Worm (Caenorhabditis elegans) whole organism, dauer: ENCODE results near the gene H12I13.1.

Experiments used
- unc-62 ChIP-seq: sonication (generic microtip); optimal IDR thresholded peaks from 2 replicates; lab custom pipeline; 2017; ENCODE audit warnings: missing biosample characterization, missing genetic modification reagents, missing genetic modification characterization

Gene H12I13.1

ce11 chrII:6067066-6067465, at the start of gene H12I13.1:
Gene H12I13.1 (minus strand): TSS chrII:6067166.
- no peak for TF ChIP-seq unc-62

DNA sequence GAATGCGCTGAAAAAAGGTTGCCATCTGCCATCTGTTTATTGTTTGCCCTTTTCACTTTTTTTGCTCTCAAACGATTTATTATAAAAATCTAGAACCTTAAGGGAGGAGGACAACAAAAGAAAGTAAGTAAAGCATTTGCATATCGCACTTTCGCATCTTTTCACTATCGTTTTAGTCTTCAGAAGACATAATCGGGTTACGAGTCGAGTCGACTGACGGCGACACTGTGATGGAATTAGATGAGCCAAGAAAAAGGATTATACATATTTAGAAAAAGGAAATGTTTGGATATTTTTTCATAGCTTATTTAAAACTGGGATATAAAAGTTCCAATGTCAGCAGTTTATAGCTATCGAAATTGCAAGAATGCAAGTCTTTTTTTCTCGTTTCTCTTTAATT, 49.7 kb upstream of the H12I13.1 start:
- TF ChIP-seq unc-62: no peak

- no peak for TF ChIP-seq unc-62
Observed at ce11 chrII:6115283-6115682, 48.3 kb upstream of the H12I13.1 start.

ce11 chrII:6113842-6114441, 47.0 kb upstream of the H12I13.1 start:
- TF ChIP-seq unc-62: no peak

DNA sequence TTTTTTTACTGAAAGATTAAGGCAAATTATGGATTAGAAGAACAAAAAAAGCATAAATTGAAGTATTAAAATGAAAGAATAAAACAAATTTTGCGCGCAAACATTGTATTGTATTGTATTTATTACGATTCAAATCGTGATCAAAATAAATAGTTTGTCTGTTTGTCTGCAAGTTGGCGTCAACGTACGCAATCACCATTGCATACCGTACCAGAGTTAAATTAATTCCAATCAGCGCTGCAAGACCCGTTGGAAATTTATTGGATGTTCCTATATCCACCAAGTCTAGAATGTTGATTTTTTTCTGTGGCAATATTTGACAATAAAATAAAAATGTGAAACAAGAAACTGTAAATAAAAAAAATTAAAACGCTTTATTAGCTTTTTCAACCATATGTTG, 46.2 kb upstream of the H12I13.1 start, which contains the start of gene heri-1:
heri-1 (minus strand) TSS at position 8 of the 400 bp plus-strand sequence.
- no peak for TF ChIP-seq unc-62

DNA sequence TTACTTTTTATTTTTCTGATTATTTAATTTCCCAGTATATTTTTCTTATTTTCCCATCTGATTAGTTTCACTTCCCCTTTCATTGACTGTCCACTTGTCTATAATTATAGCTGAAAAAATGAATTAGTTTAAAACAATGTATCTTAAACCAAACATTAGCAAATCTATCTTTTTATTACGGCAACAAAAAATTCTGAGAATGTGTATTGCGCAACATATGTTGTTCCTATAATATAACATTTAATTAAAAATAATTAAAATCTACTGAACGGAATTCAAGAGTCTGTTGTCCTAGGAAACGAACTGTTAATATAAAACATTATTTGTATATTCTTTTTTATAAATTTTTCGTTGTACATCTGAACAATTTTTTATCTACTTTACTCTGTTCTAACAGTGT, 43.0 kb upstream of the H12I13.1 start:
- no peak for TF ChIP-seq unc-62

- TF ChIP-seq unc-62: no peak
Observed at ce11 chrII:6107773-6108172, 40.8 kb upstream of the H12I13.1 start.

DNA sequence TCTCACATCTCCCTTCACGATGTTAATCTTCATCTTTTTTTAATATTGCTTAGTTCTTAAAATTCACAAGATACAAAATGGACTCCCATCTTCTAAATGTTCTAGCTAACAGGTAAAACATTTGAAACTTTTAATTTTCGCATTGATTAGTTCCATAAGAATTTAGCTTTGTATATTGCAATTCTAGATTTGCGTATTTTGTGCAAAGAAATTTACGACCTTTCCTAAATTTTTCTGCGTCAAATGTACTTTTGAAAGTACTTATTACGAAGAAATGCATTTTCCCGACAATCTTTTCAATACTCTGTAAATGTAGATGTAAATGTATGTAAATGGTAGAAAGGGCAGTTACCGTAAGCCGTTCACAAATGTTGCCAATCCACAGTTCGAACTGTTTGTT, 37.0 kb upstream of the H12I13.1 start:
- TF ChIP-seq unc-62: no peak

ce11 chrII:6101475-6101874, 34.5 kb upstream of the H12I13.1 start:
- no peak for TF ChIP-seq unc-62

DNA sequence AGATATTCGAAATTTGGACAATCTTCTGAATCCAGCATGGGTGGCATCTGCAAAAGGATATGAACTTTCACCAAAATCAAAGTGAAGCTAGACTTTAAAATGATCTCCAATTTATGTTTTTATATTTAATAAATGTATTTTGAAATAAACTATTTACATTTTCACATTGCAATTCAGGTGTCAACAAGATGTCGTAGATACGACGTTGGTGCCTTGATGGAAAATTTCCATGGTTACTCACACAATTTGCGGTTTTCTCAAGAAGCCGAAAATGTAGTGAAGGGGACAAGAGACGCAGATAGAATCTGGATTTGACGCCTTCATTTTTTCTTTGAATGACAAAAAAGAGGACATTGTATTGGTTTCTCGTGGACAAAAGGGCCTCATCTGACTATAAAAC, 32.5 kb upstream of the H12I13.1 start, which contains the start of gene rgs-3:
rgs-3 (plus strand) TSS at position 301 of the 400 bp plus-strand sequence.
- no peak for TF ChIP-seq unc-62

- no peak for TF ChIP-seq unc-62
Observed at ce11 chrII:6097441-6097840, 30.5 kb upstream of the H12I13.1 start, which contains the start of the genes tpp-2 and rbbp-5. Gene tpp-2 (minus strand): TSS chrII:6097597. Gene rbbp-5 (plus strand): TSS chrII:6097830.

- no peak for TF ChIP-seq unc-62
Observed at ce11 chrII:6091380-6091779, 24.4 kb upstream of the H12I13.1 start, which contains the start of the genes fbf-2 and nspg-3. Gene fbf-2 (minus strand): TSS chrII:6091480. Gene nspg-3 (plus strand): TSS chrII:6091767.

DNA sequence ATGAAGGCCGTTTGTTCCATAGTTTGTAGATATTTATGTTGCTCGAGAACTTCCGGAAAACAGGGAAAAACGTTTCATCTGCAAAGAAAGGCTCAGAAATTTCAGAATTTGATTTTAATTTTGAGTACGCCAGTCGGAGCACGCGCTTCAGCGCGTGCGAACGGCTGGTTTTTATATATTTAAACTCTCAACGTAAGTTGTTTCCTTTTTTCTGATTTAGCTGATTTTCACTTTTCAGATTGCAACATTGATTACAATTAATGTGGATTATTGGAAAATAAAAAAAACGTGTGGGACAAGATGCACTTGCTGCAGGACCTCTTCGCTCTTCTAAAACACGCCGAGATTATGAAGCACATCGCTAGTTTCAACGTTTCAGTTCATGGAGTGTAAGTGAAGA, 15.7 kb upstream of the H12I13.1 start, which contains the start of gene F21H12.3:
F21H12.3 (plus strand) TSS at position 301 of the 400 bp plus-strand sequence.
- TF ChIP-seq unc-62: no peak

DNA sequence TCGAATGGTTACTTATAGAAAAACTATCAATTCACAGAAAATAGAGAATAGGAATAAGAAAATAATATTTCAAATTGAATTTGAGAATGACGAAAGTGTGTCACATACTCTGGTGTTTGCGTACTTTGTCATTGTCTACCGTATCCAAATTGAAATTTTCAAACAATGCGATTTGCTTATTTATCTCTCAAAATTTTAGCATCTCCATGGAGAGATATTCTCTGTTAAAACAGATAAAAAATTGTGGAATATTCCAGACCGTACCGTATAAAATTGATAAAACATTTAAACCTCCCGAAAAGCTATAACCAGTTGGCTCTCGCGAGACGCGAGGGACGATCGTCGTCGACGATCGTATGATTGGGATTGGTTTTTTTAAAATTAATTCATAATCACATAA, 13.8 kb upstream of the H12I13.1 start, which contains the start of gene fbf-1:
fbf-1 (minus strand) TSS at position 101 of the 400 bp plus-strand sequence.
- no peak for TF ChIP-seq unc-62

- TF ChIP-seq unc-62: no peak
Observed at ce11 chrII:6077604-6078003, 10.6 kb upstream of the H12I13.1 start, which contains the start of gene H12I13.6. Gene H12I13.6 (plus strand): TSS chrII:6077904.

DNA sequence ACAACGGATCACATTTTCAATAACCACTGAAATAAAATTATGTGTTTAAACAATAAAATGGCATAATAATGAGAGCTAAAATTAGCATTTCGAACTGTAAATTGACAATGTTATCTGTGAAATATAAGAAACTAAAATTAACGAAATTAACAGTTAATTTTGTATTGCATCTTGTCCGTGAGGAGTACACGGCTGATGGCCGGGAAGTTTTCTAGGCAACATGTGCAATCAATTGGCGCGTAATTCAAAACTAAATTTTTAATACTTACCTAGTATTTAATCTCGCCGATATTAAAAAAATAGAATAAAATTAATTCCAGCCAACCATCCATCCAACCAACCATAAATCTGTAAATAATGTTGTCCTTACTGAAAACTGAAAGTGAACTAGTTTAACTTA, 5.5 kb downstream of the H12I13.1 start:
- TF ChIP-seq unc-62: no peak

DNA sequence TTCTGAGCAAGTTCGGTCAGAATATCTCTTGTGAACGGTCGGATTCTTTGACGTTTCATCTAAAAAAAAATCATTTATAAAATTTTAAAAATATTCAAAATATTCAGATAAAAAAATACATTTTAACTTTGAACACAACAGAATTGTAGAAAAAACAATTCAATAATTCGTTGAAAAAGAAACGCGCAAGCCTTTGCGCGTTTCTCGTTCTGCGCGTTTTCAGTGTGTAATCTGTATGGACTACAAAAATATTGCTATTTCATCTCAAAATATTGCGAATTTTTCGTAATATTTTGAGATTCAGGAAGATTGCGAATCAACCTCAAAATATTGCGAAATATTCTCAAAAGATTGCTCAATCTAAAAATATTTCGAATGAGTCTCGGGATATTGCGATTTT, 11.0 kb downstream of the H12I13.1 start, which contains the start of gene R12C12.7:
R12C12.7 (minus strand) TSS at position 59 of the 400 bp plus-strand sequence.
- TF ChIP-seq unc-62: no peak

DNA sequence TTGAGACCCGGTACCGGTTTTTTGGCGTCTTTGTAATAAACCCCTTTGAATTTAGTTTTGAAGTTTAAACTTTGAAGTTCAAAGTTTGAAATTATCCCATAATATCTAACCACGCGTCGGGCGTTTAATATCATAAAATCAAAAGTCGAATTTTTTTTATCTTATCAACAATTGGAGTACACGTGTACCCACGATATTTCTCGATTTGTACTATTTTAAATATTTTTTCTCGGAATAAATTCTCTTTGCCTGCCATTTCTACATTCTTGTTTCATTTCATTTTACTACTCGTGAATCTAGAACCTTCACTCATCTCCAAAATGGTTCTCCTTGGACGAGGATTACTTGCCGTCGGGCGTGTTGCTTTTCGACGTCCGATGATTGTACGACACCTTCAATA, 16.8 kb downstream of the H12I13.1 start, which contains the start of gene gldc-1:
gldc-1 (plus strand) TSS at position 301 of the 400 bp plus-strand sequence.
- TF ChIP-seq unc-62: no peak
